Worm (Caenorhabditis elegans) whole organism, late embryonic: ENCODE data around the gene srg-36.
A peak's percentile ranks its signal among the peaks of the same experiment; 100 is the strongest.

Experiments
- C38D4.7 ChIP-seq: fragments of 200-800 bp; sonication (Bioruptor generic); optimal IDR thresholded peaks from 2 replicates; lab custom pipeline; 2018; ENCODE audit warnings: mild to moderate bottlenecking, missing genetic modification characterization, moderate library complexity, missing compliant biosample characterization
- K02D7.2 ChIP-seq: sonication (generic microtip); optimal IDR thresholded peaks from 2 replicates; lab custom pipeline; 2017; ENCODE audit warnings: mild to moderate bottlenecking, missing genetic modification characterization, missing compliant biosample characterization
- T23F11.4 ChIP-seq: fragments of 200-800 bp; sonication (Bioruptor generic); optimal IDR thresholded peaks from 2 replicates; lab custom pipeline; 2018; ENCODE audit warnings: mild to moderate bottlenecking, missing genetic modification characterization, missing compliant biosample characterization
- ama-1 ChIP-seq: fragments of 150-350 bp; optimal IDR thresholded peaks from 2 replicates; lab custom pipeline; 2014
- ceh-19 ChIP-seq: fragments of 200-800 bp; sonication (Bioruptor generic); optimal IDR thresholded peaks from 2 replicates; lab custom pipeline; 2018; ENCODE audit warnings: mild to moderate bottlenecking, missing genetic modification characterization, missing compliant biosample characterization
- ceh-2 ChIP-seq: sonication (generic microtip); optimal IDR thresholded peaks from 2 replicates; lab custom pipeline; 2016; ENCODE audit warnings: missing genotype, missing genetic modification characterization, missing compliant biosample characterization
- ceh-31 ChIP-seq: sonication (generic microtip); optimal IDR thresholded peaks from 2 replicates; lab custom pipeline; 2016; ENCODE audit warnings: missing genetic modification characterization, missing compliant biosample characterization
- ceh-34 ChIP-seq: sonication (generic microtip); optimal IDR thresholded peaks from 2 replicates; lab custom pipeline; 2016; ENCODE audit warnings: mild to moderate bottlenecking, missing genetic modification characterization, missing compliant biosample characterization
- ceh-45 ChIP-seq: fragments of 200-800 bp; sonication (Bioruptor generic); IDR thresholded peaks from 2 replicates; pipeline ENCODE4 v1.3.6; 2022; ENCODE audit warnings: missing genetic modification reagents, missing genetic modification characterization, missing compliant biosample characterization
- ceh-6 ChIP-seq: fragments of 200-800 bp; sonication (Bioruptor generic); optimal IDR thresholded peaks from 2 replicates; lab custom pipeline; 2018; ENCODE audit warnings: mild to moderate bottlenecking, missing genetic modification characterization, missing compliant biosample characterization
- che-1 ChIP-seq: sonication (generic microtip); optimal IDR thresholded peaks from 2 replicates; lab custom pipeline; 2016; ENCODE audit warnings: mild to moderate bottlenecking, missing genetic modification characterization, missing compliant biosample characterization
- dve-1 ChIP-seq: sonication (generic microtip); optimal IDR thresholded peaks from 2 replicates; lab custom pipeline; 2017; ENCODE audit warnings: antibody characterized with exemption, mild to moderate bottlenecking, missing genetic modification characterization, missing compliant biosample characterization
- elt-2 ChIP-seq: sonication (generic microtip); optimal IDR thresholded peaks from 2 replicates; lab custom pipeline; 2016; ENCODE audit warnings: missing genetic modification reagents, missing genetic modification characterization, missing compliant biosample characterization
- fkh-6 ChIP-seq: sonication (generic microtip); optimal IDR thresholded peaks from 2 replicates; lab custom pipeline; 2016; ENCODE audit warnings: missing genetic modification characterization, missing compliant biosample characterization
- gmeb-2 ChIP-seq: sonication (generic microtip); optimal IDR thresholded peaks from 2 replicates; lab custom pipeline; 2016; ENCODE audit warnings: missing genetic modification characterization, inconsistent platforms, missing compliant biosample characterization
- hlh-13 ChIP-seq: fragments of 200-800 bp; sonication (Bioruptor generic); optimal IDR thresholded peaks from 2 replicates; lab custom pipeline; 2018; ENCODE audit warnings: mild to moderate bottlenecking, missing genetic modification characterization, missing compliant biosample characterization
- hlh-15 ChIP-seq: sonication (generic microtip); optimal IDR thresholded peaks from 2 replicates; lab custom pipeline; 2016; ENCODE audit warnings: missing genetic modification characterization, missing compliant biosample characterization
- hlh-30 ChIP-seq: sonication (generic microtip); optimal IDR thresholded peaks from 2 replicates; lab custom pipeline; 2017; ENCODE audit warnings: antibody characterized with exemption, missing genetic modification characterization, missing compliant biosample characterization; ENCODE audit not compliant: insufficient read depth
- hlh-6 ChIP-seq: sonication (generic microtip); optimal IDR thresholded peaks from 2 replicates; lab custom pipeline; 2016; ENCODE audit warnings: missing genotype, missing genetic modification characterization, missing compliant biosample characterization
- lim-6 ChIP-seq: sonication (generic microtip); optimal IDR thresholded peaks from 2 replicates; lab custom pipeline; 2016; ENCODE audit warnings: missing genetic modification characterization, missing compliant biosample characterization
- lin-11 ChIP-seq: fragments of 200-800 bp; sonication (Bioruptor generic); optimal IDR thresholded peaks from 2 replicates; lab custom pipeline; 2018; ENCODE audit warnings: mild to moderate bottlenecking, missing genetic modification characterization, missing compliant biosample characterization
- npax-4 ChIP-seq: sonication (generic microtip); optimal IDR thresholded peaks from 2 replicates; lab custom pipeline; 2016; ENCODE audit warnings: missing genetic modification characterization, missing compliant biosample characterization
- pat-9 ChIP-seq: fragments of 200-800 bp; sonication (Bioruptor generic); optimal IDR thresholded peaks from 2 replicates; lab custom pipeline; 2018; ENCODE audit warnings: mild to moderate bottlenecking, missing genetic modification characterization, moderate library complexity, missing compliant biosample characterization
- pha-2 ChIP-seq: sonication (generic microtip); optimal IDR thresholded peaks from 2 replicates; lab custom pipeline; 2017; ENCODE audit warnings: mild to moderate bottlenecking, missing genetic modification characterization, missing compliant biosample characterization
- pros-1 ChIP-seq: fragments of 150-350 bp; optimal IDR thresholded peaks from 2 replicates; lab custom pipeline; 2014; ENCODE audit warnings: missing biosample characterization, missing genetic modification reagents, missing genetic modification characterization
- ref-2 ChIP-seq: sonication (generic microtip); optimal IDR thresholded peaks from 2 replicates; lab custom pipeline; 2016; ENCODE audit warnings: missing genetic modification characterization, missing compliant biosample characterization
- rnt-1 ChIP-seq: sonication (generic microtip); optimal IDR thresholded peaks from 2 replicates; lab custom pipeline; 2016; ENCODE audit warnings: missing genetic modification characterization, missing compliant biosample characterization
- sdc-2 ChIP-seq: sonication (generic microtip); optimal IDR thresholded peaks from 2 replicates; lab custom pipeline; 2016; ENCODE audit warnings: missing genotype, missing genetic modification characterization, missing compliant biosample characterization
- syd-9 ChIP-seq: sonication (generic microtip); optimal IDR thresholded peaks from 2 replicates; lab custom pipeline; 2016; ENCODE audit warnings: mild to moderate bottlenecking, missing genetic modification characterization, moderate library complexity, missing compliant biosample characterization
- unc-3 ChIP-seq, 2 experiments: fragments of 200-800 bp in 1 of 2; sonication (Bioruptor generic) in 1 of 2; sonication (generic microtip) in 1 of 2; conservative IDR thresholded peaks in 1 of 2; optimal IDR thresholded peaks in 1 of 2; 2 replicates each; pipeline versions ENCODE4 v1.3.6 to Lab custom; 2016 to 2022; ENCODE audit warnings: missing compliant biosample characterization in 2 of 2, missing genetic modification characterization in 2 of 2, missing genetic modification reagents in 1 of 2
- unc-55 ChIP-seq: sonication (generic microtip); optimal IDR thresholded peaks from 2 replicates; lab custom pipeline; 2017; ENCODE audit warnings: missing biosample characterization, missing genetic modification reagents, missing genetic modification characterization
- ztf-16 ChIP-seq: sonication (generic microtip); optimal IDR thresholded peaks from 2 replicates; lab custom pipeline; 2017; ENCODE audit warnings: missing genetic modification characterization, missing compliant biosample characterization

The srg-36 gene

ce11 chrX:14229306-14229845 lies 4.9 kb downstream of the srg-36 start:
- TF ChIP-seq ceh-19 (GFP tag; lab: Kevin White, UChicago) (peak; percentile 51), C38D4.7 (GFP tag; lab: Kevin White, UChicago) (peak; percentile 55), pat-9 (peak; percentile 28), lin-11 (tag; lab: Kevin White, UChicago) (peak; percentile 4), che-1 (tag; lab: Kevin White, UChicago) (peak; percentile 17), K02D7.2 (tag; lab: Kevin White, UChicago) (peak; percentile 8), hlh-13 (peak; percentile 12), ceh-6 (peak; percentile 27)

ce11 chrX:14228764-14229163 lies 5.5 kb downstream of the srg-36 start:
- TF ChIP-seq ceh-34: no peak
- TF ChIP-seq rnt-1: no peak
- TF ChIP-seq hlh-30 (tag; lab: Kevin White, UChicago): no peak
- TF ChIP-seq K02D7.2 (tag; lab: Kevin White, UChicago): no peak
- no peak for TF ChIP-seq hlh-6
- no peak for TF ChIP-seq unc-55
- no peak for TF ChIP-seq hlh-15 (tag; lab: Kevin White, UChicago)
- TF ChIP-seq lim-6 (tag; lab: Kevin White, UChicago): no peak
- TF ChIP-seq ceh-45 (GFP tag; lab: Robert Waterston, UW): no peak
- TF ChIP-seq ceh-6: no peak
- TF ChIP-seq ref-2 (tag; lab: Kevin White, UChicago): no peak
- no peak for TF ChIP-seq syd-9
- no peak for TF ChIP-seq sdc-2
- TF ChIP-seq gmeb-2 (tag; lab: Kevin White, UChicago): no peak

- no peak for TF ChIP-seq unc-3 (GFP tag; conservative IDR thresholded peaks at IDR 0.05; lab: Robert Waterston, UW)
- TF ChIP-seq unc-3 (tag; optimal IDR thresholded peaks at IDR 0.05; lab: Kevin White, UChicago): no peak
- TF ChIP-seq T23F11.4 (GFP tag; lab: Kevin White, UChicago): no peak
- TF ChIP-seq ztf-16 (tag; lab: Kevin White, UChicago): no peak
- TF ChIP-seq fkh-6 (tag; lab: Kevin White, UChicago): no peak
- no peak for TF ChIP-seq pros-1 (tag; lab: Kevin White, UChicago)
- no peak for TF ChIP-seq syd-9
- no peak for TF ChIP-seq K02D7.2 (tag; lab: Kevin White, UChicago)
- no peak for TF ChIP-seq npax-4
- TF ChIP-seq, all 69 proteins: peak for 0
Measured at ce11 chrX:14225273-14225672, 9.0 kb downstream of the srg-36 start, which contains the start of gene cyp-13B2. cyp-13B2 (plus strand) TSS chrX:14225573.

ce11 chrX:14223156-14223555 lies 11.1 kb downstream of the srg-36 start, which contains the start of gene K06G5.3:
K06G5.3 (minus strand) TSS chrX:14223256.
- TF ChIP-seq elt-2 (tag; lab: Kevin White, UChicago) (no peak), ama-1 (no peak), dve-1 (tag; lab: Kevin White, UChicago) (no peak), ztf-16 (tag; lab: Kevin White, UChicago) (no peak), ceh-2 (no peak), T23F11.4 (GFP tag; lab: Kevin White, UChicago) (no peak), pha-2 (tag; lab: Kevin White, UChicago) (no peak), lim-6 (tag; lab: Kevin White, UChicago) (no peak), ceh-31 (no peak)
- TF ChIP-seq, all 69 proteins: peak for 0

- no peak for TF ChIP-seq T23F11.4 (GFP tag; lab: Kevin White, UChicago)
- peak; percentile 85 for TF ChIP-seq elt-2 (tag; lab: Kevin White, UChicago)
Measured at ce11 chrX:14214520-14215023, 19.7 kb downstream of the srg-36 start, which contains the start of gene K06G5.1. K06G5.1 (plus strand) TSS chrX:14214973.
